Worm (Caenorhabditis elegans) whole organism, midembryonic: ENCODE results near the gene C05B5.4.

Experiments
- T22C8.4 ChIP-seq: fragments of 200-800 bp; sonication (Bioruptor generic); IDR thresholded peaks from 2 replicates; pipeline ENCODE4 v1.3.6; 2022; ENCODE audit warnings: missing genetic modification characterization, missing compliant biosample characterization
- flt-1 ChIP-seq: fragments of 200-800 bp; sonication (Bioruptor generic); IDR thresholded peaks from 2 replicates; pipeline ENCODE4 v1.3.6; 2022; ENCODE audit warnings: missing genetic modification characterization, missing compliant biosample characterization
- klf-2 ChIP-seq: fragments of 200-800 bp; sonication (Bioruptor generic); conservative IDR thresholded peaks from 2 replicates; pipeline ENCODE4 v1.3.6; 2022; ENCODE audit warnings: missing genetic modification reagents, missing genetic modification characterization, missing compliant biosample characterization
- ztf-29 ChIP-seq: fragments of 200-800 bp; sonication (Bioruptor generic); IDR thresholded peaks from 2 replicates; pipeline ENCODE4 v1.3.6; 2022; ENCODE audit warnings: missing genetic modification reagents, missing genetic modification characterization, missing compliant biosample characterization

DNA sequence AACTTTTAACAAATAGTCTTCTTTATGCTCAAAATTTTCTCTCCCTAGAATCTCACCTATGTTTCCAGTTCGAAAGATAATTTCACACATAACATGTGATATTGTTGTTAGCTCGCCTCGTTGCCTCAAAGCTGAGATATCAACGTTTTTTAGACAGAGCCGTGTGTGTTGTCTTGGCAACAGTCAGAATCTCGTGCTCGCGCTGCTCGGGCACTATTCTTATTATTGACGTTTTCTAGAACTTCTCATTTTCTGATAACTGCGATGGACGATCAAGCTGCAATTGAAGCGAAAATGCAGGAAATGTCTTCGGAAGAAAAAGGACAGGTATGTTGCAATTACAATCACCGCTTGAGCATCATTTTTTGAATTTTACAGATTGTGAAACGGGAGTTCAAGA lies 42.1 kb downstream of the C05B5.4 start, which contains the start of gene xbx-3:
- TF ChIP-seq klf-2 (GFP tag; lab: Robert Waterston, UW) (no peak), flt-1 (GFP tag; lab: Robert Waterston, UW) (no peak), ztf-29 (no peak), T22C8.4 (GFP tag; lab: Robert Waterston, UW) (no peak)
